Worm (Caenorhabditis elegans) whole organism, L3 larva: ENCODE measurements around the gene Y34F4.3.

Experiments used
- ama-1 ChIP-seq: fragments of 150-350 bp; optimal IDR thresholded peaks from 2 replicates; lab custom pipeline; 2018
- nhr-12 ChIP-seq: fragments of 150-350 bp; optimal IDR thresholded peaks from 2 replicates; lab custom pipeline; 2014; ENCODE audit warnings: missing biosample characterization, missing genetic modification characterization

- TF ChIP-seq nhr-12 (tag; lab: Kevin White, UChicago) = no peak
- no peak for TF ChIP-seq ama-1 (lab: Kevin White, UChicago)
Measured at ce11 chrIII:964637-965036, 51.3 kb downstream of the Y34F4.3 start.
